Fruit fly (Drosophila melanogaster): ENCODE measurements around the gene CG33784.
A peak's percentile ranks its signal among the peaks of the same experiment; 100 is the strongest.

dm6 chr3R:10045343-10045742, 22.4 kb upstream of the CG33784 start, which contains the start of the genes CG11722 and mtTFB2:
- TF ChIP-seq Hr96 (GFP tag; optimal IDR thresholded peaks at IDR 0.05) (no peak), Mnt (GFP tag; optimal IDR thresholded peaks at IDR 0.05) (peak; percentile 2), CG33017 (tag; optimal IDR thresholded peaks at IDR 0.05) (peak; percentile 34), CG1620 (GFP tag; optimal IDR thresholded peaks at IDR 0.05) (no peak), tj (GFP tag; optimal IDR thresholded peaks at IDR 0.05) (no peak)
